Fruit fly (Drosophila melanogaster) whole organism, embryonic: ENCODE measurements around the gene Sld5.

Experiments
- Ada2b ChIP-seq: fragments of 200-800 bp; sonication (Bioruptor generic); IDR thresholded peaks from 2 replicates; pipeline ENCODE4 v1.3.6; 2022; ENCODE audit warnings: missing biosample characterization, missing genetic modification characterization
- Antp ChIP-seq: fragments of 200-800 bp; sonication (Bioruptor generic); optimal IDR thresholded peaks from 3 replicates; lab custom pipeline; 2016; ENCODE audit warnings: missing biosample characterization, missing genetic modification characterization
- Atf3 ChIP-seq: fragments of 200-800 bp; sonication (Bioruptor generic); optimal IDR thresholded peaks from 3 replicates; lab custom pipeline; 2016; ENCODE audit warnings: missing biosample characterization, missing genetic modification characterization
- CG1024 ChIP-seq: fragments of 200-800 bp; sonication (Bioruptor generic); IDR thresholded peaks from 2 replicates; pipeline ENCODE4 v1.3.6; 2022; ENCODE audit warnings: missing biosample characterization, missing genetic modification characterization
- CG10321 ChIP-seq: fragments of 200-800 bp; sonication (Bioruptor generic); IDR thresholded peaks from 2 replicates; pipeline ENCODE4 v1.3.6; 2022; ENCODE audit warnings: missing biosample characterization, missing genetic modification characterization
- CG10565 ChIP-seq: fragments of 200-800 bp; sonication (Bioruptor generic); optimal IDR thresholded peaks from 3 replicates; lab custom pipeline; 2016; ENCODE audit warnings: missing biosample characterization, mild to moderate bottlenecking, missing genetic modification characterization
- CG12391 ChIP-seq: fragments of 200-800 bp; sonication (Bioruptor generic); optimal IDR thresholded peaks from 3 replicates; lab custom pipeline; 2018; ENCODE audit warnings: missing biosample characterization, mild to moderate bottlenecking, missing genetic modification characterization, moderate library complexity
- CG14014 ChIP-seq: fragments of 200-800 bp; sonication (Bioruptor generic); IDR thresholded peaks from 2 replicates; pipeline ENCODE4 v1.3.6; 2022; ENCODE audit warnings: missing biosample characterization, missing genetic modification characterization
- CG14965 ChIP-seq: fragments of 200-800 bp; sonication (Bioruptor generic); optimal IDR thresholded peaks from 2 replicates; lab custom pipeline; 2016; ENCODE audit warnings: missing biosample characterization, missing genetic modification characterization, borderline replicate concordance
- CG15514 ChIP-seq: fragments of 200-800 bp; sonication (Bioruptor generic); optimal IDR thresholded peaks from 3 replicates; lab custom pipeline; 2017; ENCODE audit warnings: missing biosample characterization, missing genetic modification characterization, mild to moderate bottlenecking, moderate library complexity, missing genetic modification reagents
- CG15601 ChIP-seq: fragments of 200-800 bp; sonication (Bioruptor generic); optimal IDR thresholded peaks from 3 replicates; lab custom pipeline; 2019; ENCODE audit warnings: missing biosample characterization, mild to moderate bottlenecking, missing genetic modification characterization, moderate library complexity
- CG16813 ChIP-seq: fragments of 200-800 bp; sonication (Bioruptor generic); IDR thresholded peaks from 3 replicates; pipeline ENCODE4 v1.3.6; 2022; ENCODE audit warnings: missing biosample characterization, missing genetic modification characterization; ENCODE audit not compliant: partially characterized antibody
- CG16815 ChIP-seq: fragments of 200-800 bp; sonication (Bioruptor generic); optimal IDR thresholded peaks from 3 replicates; lab custom pipeline; 2017; ENCODE audit warnings: missing biosample characterization, mild to moderate bottlenecking, missing genetic modification characterization
- CG17328 ChIP-seq: fragments of 200-800 bp; sonication (Bioruptor generic); IDR thresholded peaks from 2 replicates; pipeline ENCODE4 v1.3.6; 2022; ENCODE audit warnings: missing biosample characterization, missing genetic modification characterization
- CG18476 ChIP-seq: fragments of 200-800 bp; sonication (Bioruptor generic); optimal IDR thresholded peaks from 2 replicates; lab custom pipeline; 2016; ENCODE audit warnings: missing biosample characterization, mild to moderate bottlenecking, missing genetic modification characterization
- CG2202 ChIP-seq: fragments of 200-800 bp; sonication (Bioruptor generic); optimal IDR thresholded peaks from 2 replicates; lab custom pipeline; 2018; ENCODE audit warnings: missing biosample characterization, mild to moderate bottlenecking, missing genetic modification characterization
- CG2889 ChIP-seq: fragments of 200-800 bp; sonication (Bioruptor generic); IDR thresholded peaks from 3 replicates; pipeline ENCODE4 v1.3.6; 2022; ENCODE audit warnings: missing biosample characterization, missing genetic modification characterization
- CG30403 ChIP-seq: fragments of 200-800 bp; sonication (Bioruptor generic); optimal IDR thresholded peaks from 3 replicates; lab custom pipeline; 2016; ENCODE audit warnings: missing biosample characterization, missing genetic modification characterization
- CG34376 ChIP-seq: fragments of 200-800 bp; sonication (Bioruptor generic); optimal IDR thresholded peaks from 2 replicates; lab custom pipeline; 2018; ENCODE audit warnings: missing biosample characterization, mild to moderate bottlenecking, missing genetic modification characterization
- CG4707 ChIP-seq: fragments of 200-800 bp; sonication (Bioruptor generic); optimal IDR thresholded peaks from 2 replicates; lab custom pipeline; 2018; ENCODE audit warnings: missing biosample characterization, mild to moderate bottlenecking, missing genetic modification characterization, moderate library complexity
- CG7786 ChIP-seq: fragments of 200-800 bp; sonication (Bioruptor generic); optimal IDR thresholded peaks from 2 replicates; lab custom pipeline; 2016; ENCODE audit warnings: missing biosample characterization, missing genetic modification characterization
- CG8089 ChIP-seq: fragments of 200-800 bp; sonication (Bioruptor generic); optimal IDR thresholded peaks from 3 replicates; lab custom pipeline; 2016; ENCODE audit warnings: missing biosample characterization, missing genetic modification characterization
- CG8290 ChIP-seq, 3 experiments: fragments of 200-800 bp; sonication (Bioruptor generic); optimal IDR thresholded peaks; 2 replicates each; lab custom pipeline; 2016 to 2019; ENCODE audit warnings: missing biosample characterization in 3 of 3, missing genetic modification characterization in 3 of 3, mild to moderate bottlenecking in 2 of 3, moderate library complexity in 1 of 3
- CG9876 ChIP-seq: fragments of 200-800 bp; sonication (Bioruptor generic); optimal IDR thresholded peaks from 2 replicates; lab custom pipeline; 2016; ENCODE audit warnings: missing biosample characterization, missing genetic modification characterization
- Camta ChIP-seq: fragments of 200-800 bp; sonication (Bioruptor generic); optimal IDR thresholded peaks from 2 replicates; lab custom pipeline; 2016; ENCODE audit warnings: missing biosample characterization, missing genetic modification characterization
- Dad ChIP-seq: fragments of 200-800 bp; sonication (Bioruptor generic); optimal IDR thresholded peaks from 3 replicates; lab custom pipeline; 2016; ENCODE audit warnings: missing biosample characterization, missing genetic modification characterization
- Hand ChIP-seq: fragments of 200-800 bp; sonication (Bioruptor generic); optimal IDR thresholded peaks from 2 replicates; lab custom pipeline; 2017; ENCODE audit warnings: mild to moderate bottlenecking, missing biosample characterization, missing genetic modification reagents, missing genetic modification characterization
- HmgZ ChIP-seq: fragments of 200-800 bp; sonication (Bioruptor generic); optimal IDR thresholded peaks from 2 replicates; lab custom pipeline; 2018; ENCODE audit warnings: missing biosample characterization, mild to moderate bottlenecking, missing genetic modification characterization
- Hmx ChIP-seq: fragments of 200-800 bp; sonication (Bioruptor generic); optimal IDR thresholded peaks from 2 replicates; lab custom pipeline; 2016; ENCODE audit warnings: missing biosample characterization, missing genetic modification characterization
- Lhr ChIP-seq: fragments of 200-800 bp; sonication (Bioruptor generic); optimal IDR thresholded peaks from 3 replicates; lab custom pipeline; 2017; ENCODE audit warnings: mild to moderate bottlenecking, missing biosample characterization, missing genetic modification reagents, missing genetic modification characterization
- Myb ChIP-seq: fragments of 200-800 bp; sonication (Bioruptor generic); optimal IDR thresholded peaks from 2 replicates; lab custom pipeline; 2016; ENCODE audit warnings: missing biosample characterization, missing genetic modification characterization
- caup ChIP-seq: fragments of 200-800 bp; sonication (Bioruptor generic); optimal IDR thresholded peaks from 3 replicates; lab custom pipeline; 2017; ENCODE audit warnings: missing biosample characterization, mild to moderate bottlenecking, missing genetic modification characterization, moderate library complexity; ENCODE audit not compliant: severe bottlenecking
- ci ChIP-seq: fragments of 200-800 bp; sonication (Bioruptor generic); IDR thresholded peaks from 3 replicates; pipeline ENCODE4 v1.3.6; 2022; ENCODE audit warnings: missing biosample characterization, missing genetic modification characterization
- eve ChIP-seq, 2 experiments: fragments of >200 bp; optimal IDR thresholded peaks; 2 replicates each; lab custom pipeline; 2017; ENCODE audit warnings: missing biosample characterization in 2 of 2, missing genetic modification characterization in 2 of 2
- eyg ChIP-seq: fragments of 200-800 bp; sonication (Bioruptor generic); optimal IDR thresholded peaks from 3 replicates; lab custom pipeline; 2016; ENCODE audit warnings: missing biosample characterization, missing genetic modification characterization
- grau ChIP-seq: fragments of 200-800 bp; optimal IDR thresholded peaks from 3 replicates; lab custom pipeline; 2019; ENCODE audit warnings: missing biosample characterization, mild to moderate bottlenecking, missing genetic modification characterization, moderate library complexity
- gro ChIP-seq: fragments of 200-800 bp; sonication (Bioruptor generic); optimal IDR thresholded peaks from 2 replicates; lab custom pipeline; 2016; ENCODE audit warnings: missing biosample characterization, missing genetic modification characterization
- gsb ChIP-seq: fragments of 200-800 bp; sonication (Bioruptor generic); IDR thresholded peaks from 2 replicates; pipeline ENCODE4 v1.3.6; 2022; ENCODE audit warnings: missing biosample characterization, missing genetic modification characterization
- hbn ChIP-seq: fragments of 200-800 bp; sonication (Bioruptor generic); IDR thresholded peaks from 2 replicates; pipeline ENCODE4 v1.3.6; 2022; ENCODE audit warnings: missing biosample characterization, missing genetic modification characterization; ENCODE audit not compliant: partially characterized antibody
- ken ChIP-seq: fragments of 200-800 bp; sonication (Bioruptor generic); IDR thresholded peaks from 3 replicates; pipeline ENCODE4 v1.3.6; 2022; ENCODE audit warnings: missing biosample characterization, missing genetic modification characterization
- lmd ChIP-seq: fragments of 200-800 bp; sonication (Bioruptor generic); IDR thresholded peaks from 2 replicates; pipeline ENCODE4 v1.3.6; 2022; ENCODE audit warnings: missing biosample characterization, missing genetic modification characterization
- nom ChIP-seq: fragments of 200-800 bp; sonication (Bioruptor generic); optimal IDR thresholded peaks from 2 replicates; lab custom pipeline; 2017; ENCODE audit warnings: missing biosample characterization, missing genetic modification characterization, mild to moderate bottlenecking, moderate library complexity, missing genetic modification reagents
- slou ChIP-seq: fragments of 200-800 bp; sonication (Bioruptor generic); optimal IDR thresholded peaks from 3 replicates; lab custom pipeline; 2016; ENCODE audit warnings: missing biosample characterization, missing genetic modification characterization
- sr ChIP-seq: fragments of 200-800 bp; sonication (Bioruptor generic); IDR thresholded peaks from 3 replicates; pipeline ENCODE4 v1.3.6; 2022; ENCODE audit warnings: missing biosample characterization, missing genetic modification characterization
- tap ChIP-seq: fragments of 200-800 bp; optimal IDR thresholded peaks from 3 replicates; lab custom pipeline; 2019; ENCODE audit warnings: missing biosample characterization, mild to moderate bottlenecking, missing genetic modification characterization, moderate library complexity
- toy ChIP-seq: fragments of 200-800 bp; sonication (Bioruptor generic); IDR thresholded peaks from 2 replicates; pipeline ENCODE4 v1.3.6; 2022; ENCODE audit warnings: missing biosample characterization, missing genetic modification characterization
- unpg ChIP-seq: fragments of 200-800 bp; sonication (Bioruptor generic); optimal IDR thresholded peaks from 3 replicates; lab custom pipeline; 2018; ENCODE audit warnings: missing biosample characterization, mild to moderate bottlenecking, missing genetic modification characterization, moderate library complexity
- wdn ChIP-seq: fragments of 200-800 bp; sonication (Bioruptor generic); IDR thresholded peaks from 2 replicates; pipeline ENCODE4 v1.3.6; 2022; ENCODE audit warnings: missing biosample characterization, missing genetic modification characterization

Gene Sld5

DNA sequence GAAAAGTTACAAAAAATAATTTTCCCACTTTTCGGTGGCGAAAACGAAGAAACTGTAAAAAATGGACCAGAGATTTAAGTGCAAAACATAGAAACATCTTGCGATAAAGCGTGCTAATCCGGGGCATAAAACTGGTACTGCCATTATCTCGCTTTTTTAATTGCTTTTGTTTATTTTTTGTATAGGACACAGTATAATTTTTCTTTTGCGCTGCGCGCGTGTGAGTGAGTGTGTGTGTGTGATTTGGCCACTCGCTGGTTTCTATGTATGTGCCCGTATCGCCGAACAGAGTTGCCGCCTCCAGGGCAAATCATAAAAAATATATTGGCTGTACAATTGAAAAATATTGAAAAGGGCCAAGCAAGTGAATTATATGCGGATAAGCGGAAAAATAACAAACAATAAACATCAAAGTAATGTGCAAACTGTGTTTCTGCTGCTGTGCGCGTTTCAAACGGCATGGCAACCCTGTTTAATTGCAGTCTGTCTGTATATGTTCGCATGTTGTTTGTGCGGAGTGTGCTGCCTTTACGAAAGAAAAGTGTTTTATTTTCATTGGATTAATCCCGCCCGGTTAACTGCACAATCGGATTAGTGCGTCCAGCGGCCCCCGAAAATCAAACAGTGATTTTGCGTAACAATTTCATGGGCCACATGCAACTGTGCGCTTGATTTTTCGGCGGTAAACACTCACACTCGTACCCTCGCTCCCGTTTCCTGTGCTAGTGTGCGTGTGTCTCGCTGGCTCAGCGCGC is 14.0 kb downstream of the Sld5 start (continued):
- peak; percentile 69 for TF ChIP-seq CG34376
- TF ChIP-seq eyg = peak; percentile 96
- peak; percentile 97 for TF ChIP-seq lmd
- TF ChIP-seq CG10565 = peak; percentile 90
- peak; percentile 92 for TF ChIP-seq CG1024
- peak; percentile 97 for TF ChIP-seq CG14014 (GFP tag; lab: Robert Waterston, UW)
- TF ChIP-seq Hmx (GFP tag; lab: Kevin White, UChicago) = peak; percentile 77
- TF ChIP-seq CG7786 (GFP tag; lab: Kevin White, UChicago) = peak; percentile 97
- peak; percentile 86 for TF ChIP-seq Myb (GFP tag; lab: Kevin White, UChicago)
- peak; percentile 85 for TF ChIP-seq CG14965 (GFP tag; lab: Kevin White, UChicago)
- TF ChIP-seq caup (GFP tag; lab: Kevin White, UChicago) = peak; percentile 96
- peak; percentile 93 for TF ChIP-seq CG16815 (GFP tag; lab: Kevin White, UChicago)
- TF ChIP-seq grau = peak; percentile 93
- TF ChIP-seq wdn (GFP tag; lab: Robert Waterston, UW) = peak; percentile 94
- TF ChIP-seq Ada2b (GFP tag; lab: Robert Waterston, UW) = peak; percentile 97
- peak; percentile 97 for TF ChIP-seq Camta (GFP tag; lab: Kevin White, UChicago)
- peak in 1 of 2 experiments; percentile 30 for TF ChIP-seq eve (GFP tag; optimal IDR thresholded peaks at IDR 0.05; lab: Kevin White, UChicago)
- TF ChIP-seq CG16813 (GFP tag; lab: Robert Waterston, UW) = peak; percentile 35; the same call in 1 of the 3 replicates
- TF ChIP-seq CG4707 (GFP tag; lab: Kevin White, UChicago) = peak; percentile 76
- TF ChIP-seq CG15601 (tag; lab: Kevin White, UChicago) = peak; percentile 87
- TF ChIP-seq CG30403 (GFP tag; lab: Kevin White, UChicago) = peak; percentile 97
- TF ChIP-seq CG9876 = peak; percentile 94
- TF ChIP-seq Antp (GFP tag; lab: Kevin White, UChicago) = peak; percentile 98
- peak; percentile 97 for TF ChIP-seq unpg (GFP tag; lab: Kevin White, UChicago)
- peak; percentile 86 for TF ChIP-seq Hand (GFP tag; lab: Kevin White, UChicago)
- TF ChIP-seq CG17328 (GFP tag; lab: Robert Waterston, UW) = peak; percentile 98
- peak; percentile 96 for TF ChIP-seq Atf3
- peak; percentile 92 for TF ChIP-seq slou (GFP tag; lab: Kevin White, UChicago)
- TF ChIP-seq hbn (GFP tag; lab: Robert Waterston, UW) = no peak
- TF ChIP-seq nom (GFP tag; lab: Kevin White, UChicago) = peak; percentile 75
- peak; percentile 82 for TF ChIP-seq CG10321
- TF ChIP-seq gsb = peak; percentile 91
- peak; percentile 87 for TF ChIP-seq toy (GFP tag; lab: Robert Waterston, UW)
- TF ChIP-seq CG8290 (GFP tag; optimal IDR thresholded peaks at IDR 0.05; lab: Kevin White, UChicago) = peak; percentile 94
- peak; percentile 76 to 97 for TF ChIP-seq CG8290 (tag; optimal IDR thresholded peaks at IDR 0.05; lab: Kevin White, UChicago)
- peak; percentile 92 for TF ChIP-seq sr (GFP tag; lab: Robert Waterston, UW)
- peak; percentile 86 for TF ChIP-seq CG15514 (GFP tag; lab: Kevin White, UChicago)
- TF ChIP-seq CG12391 = peak; percentile 96
- TF ChIP-seq CG2889 (GFP tag; lab: Robert Waterston, UW) = peak; percentile 97
- peak; percentile 88 for TF ChIP-seq Lhr (GFP tag; lab: Kevin White, UChicago)
- peak; percentile 89 for TF ChIP-seq CG2202
- peak; percentile 96 for TF ChIP-seq Dad (GFP tag; lab: Kevin White, UChicago)
- peak; percentile 85 for TF ChIP-seq tap (tag; lab: Kevin White, UChicago)
- peak; percentile 98 for TF ChIP-seq ci (GFP tag; lab: Robert Waterston, UW)
- peak; percentile 96 for TF ChIP-seq HmgZ
- TF ChIP-seq CG18476 (GFP tag; lab: Kevin White, UChicago) = peak; percentile 94
- TF ChIP-seq ken = peak; percentile 97
- TF ChIP-seq gro (GFP tag; lab: Kevin White, UChicago) = peak; percentile 99
- TF ChIP-seq CG8089 (GFP tag; lab: Kevin White, UChicago) = peak; percentile 97
